Worm (Caenorhabditis elegans) whole organism, L2 larva: Measurements from ENCODE around the gene Y71H2AR.2.

Source experiments
- F13H6.1 ChIP-seq: sonication (generic microtip); optimal IDR thresholded peaks from 2 replicates; lab custom pipeline; 2016; ENCODE audit warnings: missing genetic modification characterization, missing compliant biosample characterization
- R02D3.7 ChIP-seq: fragments of 150-350 bp; optimal IDR thresholded peaks from 2 replicates; lab custom pipeline; 2014; ENCODE audit warnings: missing biosample characterization, missing genetic modification characterization
- ZK546.5 ChIP-seq: sonication (generic microtip); optimal IDR thresholded peaks from 2 replicates; lab custom pipeline; 2017; ENCODE audit warnings: missing biosample characterization, missing genetic modification characterization
- aly-2 ChIP-seq: fragments of 150-350 bp; optimal IDR thresholded peaks from 2 replicates; lab custom pipeline; 2014; ENCODE audit warnings: missing biosample characterization, missing genetic modification characterization
- ama-1 ChIP-seq: fragments of 150-350 bp; optimal IDR thresholded peaks from 2 replicates; lab custom pipeline; 2018; ENCODE audit warnings: inconsistent platforms
- blmp-1 ChIP-seq: sonication (generic microtip); optimal IDR thresholded peaks from 2 replicates; lab custom pipeline; 2017; ENCODE audit warnings: missing genetic modification characterization, mild to moderate bottlenecking, missing compliant biosample characterization, antibody characterized with exemption, moderate library complexity; ENCODE audit not compliant: insufficient read depth
- dmd-4 ChIP-seq: sonication (generic microtip); optimal IDR thresholded peaks from 2 replicates; lab custom pipeline; 2017; ENCODE audit warnings: missing biosample characterization, missing genetic modification characterization
- egl-27 ChIP-seq: sonication (generic microtip); optimal IDR thresholded peaks from 3 replicates; lab custom pipeline; 2017; ENCODE audit warnings: missing biosample characterization, missing genetic modification reagents, missing genetic modification characterization
- elt-1 ChIP-seq: fragments of 150-350 bp; optimal IDR thresholded peaks from 2 replicates; lab custom pipeline; 2014; ENCODE audit warnings: missing biosample characterization, missing genetic modification characterization
- elt-3 ChIP-seq: sonication (generic microtip); optimal IDR thresholded peaks from 2 replicates; lab custom pipeline; 2017; ENCODE audit warnings: missing biosample characterization, missing genetic modification characterization
- lin-11 ChIP-seq: fragments of 150-350 bp; sonication (generic microtip); optimal IDR thresholded peaks from 2 replicates; lab custom pipeline; 2014; ENCODE audit warnings: missing biosample characterization, missing genetic modification characterization, inconsistent platforms, mixed read lengths
- lin-39 ChIP-seq: fragments of 150-350 bp; optimal IDR thresholded peaks from 2 replicates; lab custom pipeline; 2014; ENCODE audit warnings: missing biosample characterization, missing genetic modification reagents, missing genetic modification characterization
- lsy-2 ChIP-seq, 2 experiments: fragments of 150-350 bp in 1 of 2; sonication (generic microtip) in 1 of 2; optimal IDR thresholded peaks; 2 replicates each; lab custom pipeline; 2014 to 2017; ENCODE audit warnings: missing biosample characterization in 2 of 2, missing genetic modification characterization in 2 of 2
- mab-5 ChIP-seq: fragments of 150-350 bp; optimal IDR thresholded peaks from 2 replicates; lab custom pipeline; 2014; ENCODE audit warnings: missing biosample characterization, missing genetic modification characterization
- mbf-1 ChIP-seq: sonication (generic microtip); optimal IDR thresholded peaks from 2 replicates; lab custom pipeline; 2017; ENCODE audit warnings: missing biosample characterization, missing genetic modification characterization
- nhr-10 ChIP-seq: sonication (generic microtip); optimal IDR thresholded peaks from 2 replicates; lab custom pipeline; 2017; ENCODE audit warnings: missing biosample characterization, missing genetic modification characterization
- nhr-129 ChIP-seq: fragments of 150-350 bp; optimal IDR thresholded peaks from 2 replicates; lab custom pipeline; 2014; ENCODE audit warnings: missing biosample characterization, missing genetic modification characterization
- nhr-23 ChIP-seq: fragments of 150-350 bp; optimal IDR thresholded peaks from 2 replicates; lab custom pipeline; 2014; ENCODE audit warnings: missing biosample characterization, missing genetic modification reagents, missing genetic modification characterization
- nhr-25 ChIP-seq: fragments of 150-350 bp; sonication (generic microtip); optimal IDR thresholded peaks from 3 replicates; lab custom pipeline; 2014; ENCODE audit warnings: missing biosample characterization, missing genetic modification characterization
- peb-1 ChIP-seq: fragments of 150-350 bp; optimal IDR thresholded peaks from 2 replicates; lab custom pipeline; 2014; ENCODE audit warnings: missing biosample characterization, missing genetic modification characterization
- sem-4 ChIP-seq: fragments of 150-350 bp; optimal IDR thresholded peaks from 2 replicates; lab custom pipeline; 2014; ENCODE audit warnings: missing biosample characterization, missing genetic modification reagents, missing genetic modification characterization
- sma-3 ChIP-seq: sonication (generic microtip); optimal IDR thresholded peaks from 2 replicates; lab custom pipeline; 2016; ENCODE audit warnings: missing genetic modification reagents, missing genetic modification characterization, missing compliant biosample characterization
- snpc-4 ChIP-seq: fragments of 150-350 bp; optimal IDR thresholded peaks from 2 replicates; lab custom pipeline; 2014; ENCODE audit warnings: missing biosample characterization, missing genetic modification characterization
- unc-39 ChIP-seq: fragments of 150-350 bp; optimal IDR thresholded peaks from 2 replicates; lab custom pipeline; 2014; ENCODE audit warnings: missing biosample characterization, missing genetic modification characterization
- unc-55 ChIP-seq: fragments of 150-350 bp; sonication (generic microtip); optimal IDR thresholded peaks from 3 replicates; lab custom pipeline; 2014; ENCODE audit warnings: missing biosample characterization, missing genetic modification reagents, missing genetic modification characterization
- unc-62 ChIP-seq: fragments of 150-350 bp; optimal IDR thresholded peaks from 2 replicates; lab custom pipeline; 2014; ENCODE audit warnings: missing biosample characterization, missing genetic modification reagents, missing genetic modification characterization
- zag-1 ChIP-seq: fragments of 150-350 bp; optimal IDR thresholded peaks from 2 replicates; lab custom pipeline; 2014; ENCODE audit warnings: missing biosample characterization, missing genetic modification characterization
- ztf-1 ChIP-seq: fragments of 200-800 bp; sonication (Bioruptor generic); conservative IDR thresholded peaks from 2 replicates; pipeline ENCODE4 v1.3.6; 2022; ENCODE audit warnings: missing genetic modification characterization, missing compliant biosample characterization
- ztf-11 ChIP-seq: sonication (generic microtip); optimal IDR thresholded peaks from 2 replicates; lab custom pipeline; 2017; ENCODE audit warnings: missing biosample characterization, missing genetic modification characterization
- ztf-4 ChIP-seq: fragments of 150-350 bp; optimal IDR thresholded peaks from 2 replicates; lab custom pipeline; 2014; ENCODE audit warnings: missing biosample characterization, missing genetic modification characterization

Gene Y71H2AR.2

DNA sequence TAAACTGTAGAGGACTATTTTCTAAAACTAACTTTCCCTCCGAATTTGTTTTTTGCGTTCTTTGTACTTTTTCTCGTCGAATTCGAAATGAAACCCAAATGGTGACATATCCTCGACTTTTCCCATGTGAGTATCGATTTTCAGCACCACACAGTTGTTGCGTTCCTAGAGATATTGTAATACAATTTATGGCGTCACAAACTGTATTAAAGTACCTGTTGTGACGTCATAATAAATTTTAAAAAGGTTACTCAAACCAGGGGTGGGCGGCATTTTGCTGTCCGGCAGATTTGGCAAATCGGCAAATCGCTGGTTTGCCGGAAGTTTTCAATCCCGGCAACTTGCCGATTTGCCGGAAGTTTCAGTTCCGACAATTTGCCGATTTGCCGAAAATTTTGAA lies 40.0 kb downstream of the Y71H2AR.2 start:
- TF ChIP-seq peb-1 (tag; lab: Kevin White, UChicago), result no peak
- TF ChIP-seq mab-5 (tag; lab: Kevin White, UChicago), result no peak
- no peak for TF ChIP-seq sma-3 (GFP tag; lab: Kevin White, UChicago)
- no peak for TF ChIP-seq elt-3 (tag; lab: Kevin White, UChicago)
- no peak for TF ChIP-seq unc-62 (GFP tag; lab: Kevin White, UChicago)
- no peak for TF ChIP-seq egl-27 (tag; lab: Kevin White, UChicago)
- TF ChIP-seq lsy-2 (tag; optimal IDR thresholded peaks at IDR 0.05; lab: Kevin White, UChicago), result no peak
- no peak for TF ChIP-seq ztf-11 (tag; lab: Kevin White, UChicago)
- no peak for TF ChIP-seq ZK546.5 (tag; lab: Kevin White, UChicago)
- no peak for TF ChIP-seq lin-11 (tag; lab: Kevin White, UChicago)
- no peak for TF ChIP-seq ztf-1 (GFP tag; lab: Robert Waterston, UW)
- TF ChIP-seq sem-4 (tag; lab: Kevin White, UChicago), result no peak
- no peak for TF ChIP-seq snpc-4 (tag; lab: Kevin White, UChicago)
- TF ChIP-seq R02D3.7, result no peak

DNA sequence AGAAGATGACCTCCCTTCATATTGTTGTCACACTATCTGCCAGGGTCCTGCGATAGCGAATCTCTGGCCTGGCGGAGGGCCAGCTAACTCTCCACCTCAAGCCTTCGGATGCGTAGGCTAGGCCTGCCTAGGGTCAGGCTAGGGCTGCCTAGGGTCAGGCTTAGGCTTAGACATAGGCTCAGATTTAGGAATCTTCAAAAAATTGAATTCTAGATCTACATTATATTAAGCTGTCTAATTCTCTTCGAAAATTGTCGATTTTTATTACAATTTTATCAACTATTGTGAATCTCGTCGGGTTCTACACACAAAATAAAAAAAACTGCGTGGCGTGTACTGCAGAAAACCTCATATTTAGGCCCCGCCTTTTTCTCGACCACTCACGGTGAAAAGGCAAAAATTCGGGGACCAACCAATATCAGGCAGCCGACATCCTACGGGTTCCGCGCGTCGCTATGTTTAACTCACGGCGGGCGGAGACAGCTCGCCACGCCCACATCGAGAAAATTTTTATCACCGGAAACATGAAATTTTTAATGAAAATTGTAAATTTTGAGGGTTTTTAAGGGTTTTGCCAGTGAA lies 45.2 kb downstream of the Y71H2AR.2 start:
- TF ChIP-seq nhr-25 (tag; lab: Kevin White, UChicago) (no peak), F13H6.1 (tag; lab: Kevin White, UChicago) (no peak), peb-1 (tag; lab: Kevin White, UChicago) (no peak), ztf-11 (tag; lab: Kevin White, UChicago) (no peak), mbf-1 (tag; lab: Kevin White, UChicago) (no peak), unc-55 (GFP tag; lab: Kevin White, UChicago) (no peak), aly-2 (no peak), lsy-2 (tag; optimal IDR thresholded peaks at IDR 0.05; lab: Kevin White, UChicago) (no peak), elt-3 (tag; lab: Kevin White, UChicago) (no peak), lin-39 (tag; lab: Kevin White, UChicago) (no peak), blmp-1 (no peak)

DNA sequence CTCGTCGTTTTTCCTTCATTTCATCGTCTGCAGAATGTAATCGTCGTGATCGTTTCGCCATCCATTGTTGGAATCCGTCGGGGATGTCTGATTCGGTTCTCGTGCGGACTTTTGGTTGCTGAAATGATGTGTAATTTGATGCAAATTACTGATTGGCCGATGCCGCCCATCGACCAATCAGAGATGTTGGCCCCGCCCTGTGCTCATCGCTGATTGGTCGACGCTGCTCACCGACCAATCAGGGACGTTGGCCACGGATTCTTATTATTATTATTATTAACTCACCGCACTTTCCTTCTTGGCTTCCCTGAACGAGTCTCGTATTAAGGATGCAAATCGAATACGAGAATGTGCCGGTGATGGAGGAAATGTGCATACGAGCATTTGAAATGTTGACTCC lies 46.7 kb downstream of the Y71H2AR.2 start:
- TF ChIP-seq lin-11 (tag; lab: Kevin White, UChicago) (no peak), elt-3 (tag; lab: Kevin White, UChicago) (no peak), unc-39 (tag; lab: Kevin White, UChicago) (no peak), ama-1 (lab: Kevin White, UChicago) (no peak), elt-1 (tag; lab: Kevin White, UChicago) (no peak), dmd-4 (tag; lab: Kevin White, UChicago) (no peak), nhr-10 (tag; lab: Kevin White, UChicago) (no peak), egl-27 (tag; lab: Kevin White, UChicago) (no peak), ztf-4 (tag; lab: Kevin White, UChicago) (no peak), nhr-129 (tag; lab: Kevin White, UChicago) (no peak), nhr-23 (tag; lab: Kevin White, UChicago) (no peak), unc-55 (GFP tag; lab: Kevin White, UChicago) (no peak), zag-1 (tag; lab: Kevin White, UChicago) (no peak), blmp-1 (no peak)
- TF ChIP-seq, all 48 proteins: peak for 0
